Fruit fly (Drosophila melanogaster): ENCODE data around the gene CG44000.

The CG44000 gene

DNA sequence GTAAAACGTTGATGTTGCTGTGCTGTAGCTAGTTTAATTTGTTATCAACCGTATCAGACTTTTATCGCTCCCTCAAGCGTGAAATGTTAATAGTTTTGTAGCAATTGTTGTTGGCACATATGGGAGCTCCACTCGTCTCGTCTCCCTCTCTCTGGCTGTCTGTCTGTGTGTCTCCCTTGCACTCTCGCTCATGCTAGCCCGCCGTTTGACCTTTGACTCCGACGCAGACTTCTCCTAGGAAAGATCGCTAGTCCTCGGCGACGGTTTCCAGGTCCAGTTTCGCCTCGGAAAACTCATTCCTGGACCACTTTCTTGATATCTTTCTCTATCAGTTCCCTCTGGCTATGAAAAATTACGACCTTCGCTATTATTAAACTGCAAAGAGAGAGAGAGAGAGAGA lies 36.1 kb downstream of the CG44000 start:
- TF ChIP-seq br (GFP tag; optimal IDR thresholded peaks at IDR 0.05): no peak
- TF ChIP-seq N (GFP tag; optimal IDR thresholded peaks at IDR 0.05): no peak
- no peak for TF ChIP-seq rgr (GFP tag; optimal IDR thresholded peaks at IDR 0.05)
- TF ChIP-seq Hr78 (GFP tag; optimal IDR thresholded peaks at IDR 0.05): no peak
- TF ChIP-seq CrebA (GFP tag; optimal IDR thresholded peaks at IDR 0.05; ENCODE audit: borderline replicate concordance): no peak
- TF ChIP-seq Hr83 (GFP tag; optimal IDR thresholded peaks at IDR 0.05; ENCODE audit: poor library complexity, severe bottlenecking): no peak
- TF ChIP-seq woc (GFP tag; optimal IDR thresholded peaks at IDR 0.05): no peak
- no peak for TF ChIP-seq Rel (GFP tag; optimal IDR thresholded peaks at IDR 0.05)
- TF ChIP-seq Rel (tag; optimal IDR thresholded peaks at IDR 0.05): no peak
- TF ChIP-seq Hnf4 (GFP tag; optimal IDR thresholded peaks at IDR 0.05): no peak
- no peak for TF ChIP-seq tai (GFP tag; optimal IDR thresholded peaks at IDR 0.05)
- TF ChIP-seq Myc (optimal IDR thresholded peaks at IDR 0.05): no peak
- no peak for TF ChIP-seq foxo (GFP tag; optimal IDR thresholded peaks at IDR 0.05)
- no peak for TF ChIP-seq sage (GFP tag; optimal IDR thresholded peaks at IDR 0.05)
- no peak for TF ChIP-seq OdsH (GFP tag; optimal IDR thresholded peaks at IDR 0.05)
- no peak for TF ChIP-seq psq (GFP tag; optimal IDR thresholded peaks at IDR 0.05)
- no peak for TF ChIP-seq Sp1 (GFP tag; optimal IDR thresholded peaks at IDR 0.05)
- TF ChIP-seq Abd-B (GFP tag; optimal IDR thresholded peaks at IDR 0.05): no peak
- no peak for TF ChIP-seq Vsx2 (GFP tag; optimal IDR thresholded peaks at IDR 0.05; ENCODE audit: partially characterized antibody)
- TF ChIP-seq usp (GFP tag; optimal IDR thresholded peaks at IDR 0.05): no peak

DNA sequence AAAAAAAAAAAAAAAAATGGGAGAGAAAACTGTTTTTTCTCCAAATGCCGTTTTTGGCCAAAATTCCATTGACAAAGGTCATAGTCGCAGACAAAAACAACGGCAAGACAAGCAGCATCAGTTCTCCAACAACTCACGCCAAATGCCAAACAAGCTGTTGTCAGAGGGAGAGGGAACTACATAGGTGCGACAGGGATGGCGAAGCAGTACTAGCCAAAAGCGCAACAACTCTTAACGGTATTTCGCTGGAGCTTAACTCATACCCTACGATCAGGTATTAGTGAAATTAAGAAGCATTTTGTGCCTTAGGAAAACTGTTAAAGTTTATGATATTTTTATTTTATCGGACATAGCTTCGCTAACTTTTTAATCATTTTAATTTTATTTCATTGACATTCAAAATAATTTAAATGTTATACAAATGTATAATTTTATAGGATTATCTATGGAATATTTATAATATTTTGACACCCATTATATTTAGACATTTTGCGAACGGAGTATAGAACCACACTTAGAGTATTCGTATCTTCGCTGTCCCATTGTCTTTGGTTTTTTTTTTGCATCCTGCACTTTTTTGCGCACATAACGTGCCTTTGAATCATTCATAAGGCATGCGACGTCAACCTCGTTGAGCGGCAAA lies 37.3 kb downstream of the CG44000 start:
- TF ChIP-seq N (GFP tag; optimal IDR thresholded peaks at IDR 0.05) (no peak), dsf (GFP tag; optimal IDR thresholded peaks at IDR 0.05; ENCODE audit: borderline replicate concordance) (no peak), jim (GFP tag; optimal IDR thresholded peaks at IDR 0.05) (no peak), sage (GFP tag; optimal IDR thresholded peaks at IDR 0.05) (no peak), Hr83 (GFP tag; optimal IDR thresholded peaks at IDR 0.05; ENCODE audit: poor library complexity, severe bottlenecking) (no peak), Vsx2 (GFP tag; optimal IDR thresholded peaks at IDR 0.05; ENCODE audit: partially characterized antibody) (no peak), Hnf4 (GFP tag; optimal IDR thresholded peaks at IDR 0.05) (no peak), Abd-B (GFP tag; optimal IDR thresholded peaks at IDR 0.05) (no peak), Dfd (GFP tag; optimal IDR thresholded peaks at IDR 0.05) (no peak), lola (GFP tag; optimal IDR thresholded peaks at IDR 0.05) (no peak), Myc (optimal IDR thresholded peaks at IDR 0.05) (no peak), fru (GFP tag; optimal IDR thresholded peaks at IDR 0.05) (no peak), CG9705 (GFP tag; optimal IDR thresholded peaks at IDR 0.05) (no peak), OdsH (GFP tag; optimal IDR thresholded peaks at IDR 0.05) (no peak), Mio (GFP tag; optimal IDR thresholded peaks at IDR 0.05) (no peak), Dif (GFP tag; optimal IDR thresholded peaks at IDR 0.05; ENCODE audit: partially characterized antibody) (no peak), psq (GFP tag; optimal IDR thresholded peaks at IDR 0.05) (no peak), Rel (GFP tag; optimal IDR thresholded peaks at IDR 0.05) (no peak), Rel (tag; optimal IDR thresholded peaks at IDR 0.05) (no peak)

DNA sequence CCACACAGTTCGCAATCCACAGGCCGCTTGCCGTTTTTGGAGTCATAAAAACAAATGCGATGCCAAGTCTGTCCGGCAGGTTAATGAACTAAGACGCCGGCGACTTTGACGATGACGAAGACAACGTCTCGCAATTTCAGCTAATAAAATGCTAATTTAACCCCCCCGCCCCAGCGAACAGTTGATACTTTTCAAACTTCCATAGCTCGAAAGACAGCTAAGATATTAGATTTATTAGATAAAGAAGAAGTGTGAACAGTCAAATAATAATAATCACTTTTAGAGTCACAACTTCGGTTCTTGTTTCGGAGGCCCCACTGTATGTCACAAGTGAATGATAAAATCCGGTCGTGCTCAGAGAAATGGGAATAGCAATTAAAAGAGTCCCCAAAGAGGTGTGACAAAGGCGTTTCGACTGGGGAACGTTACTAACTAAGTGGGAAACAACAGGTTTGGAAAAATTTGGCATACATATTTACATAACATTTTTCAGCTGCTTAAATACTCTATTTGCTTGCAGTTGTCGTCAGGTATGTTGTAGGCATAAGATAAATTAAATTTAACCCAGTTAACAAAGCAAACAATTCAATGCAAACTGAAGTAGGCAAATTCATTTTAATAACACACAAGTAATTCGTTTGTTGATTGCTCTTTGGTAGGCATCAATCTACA lies 41.7 kb downstream of the CG44000 start:
- peak; percentile 25 for TF ChIP-seq rgr (GFP tag; optimal IDR thresholded peaks at IDR 0.05)
- TF ChIP-seq Abd-B (GFP tag; optimal IDR thresholded peaks at IDR 0.05): no peak
- no peak for TF ChIP-seq sage (GFP tag; optimal IDR thresholded peaks at IDR 0.05)
- peak; percentile 63 for TF ChIP-seq OdsH (GFP tag; optimal IDR thresholded peaks at IDR 0.05)
- TF ChIP-seq Rel (GFP tag; optimal IDR thresholded peaks at IDR 0.05): no peak
- TF ChIP-seq Rel (tag; optimal IDR thresholded peaks at IDR 0.05): no peak
- TF ChIP-seq Vsx2 (GFP tag; optimal IDR thresholded peaks at IDR 0.05; ENCODE audit: partially characterized antibody): no peak
- peak; percentile 64 for TF ChIP-seq br (GFP tag; optimal IDR thresholded peaks at IDR 0.05)
- TF ChIP-seq lola (GFP tag; optimal IDR thresholded peaks at IDR 0.05): no peak
- TF ChIP-seq Mio (GFP tag; optimal IDR thresholded peaks at IDR 0.05): no peak
- TF ChIP-seq dsf (GFP tag; optimal IDR thresholded peaks at IDR 0.05; ENCODE audit: borderline replicate concordance): peak; percentile 5
- no peak for TF ChIP-seq brk (GFP tag; optimal IDR thresholded peaks at IDR 0.05)
- TF ChIP-seq CG32264 (GFP tag; optimal IDR thresholded peaks at IDR 0.05): no peak
- TF ChIP-seq tai (GFP tag; optimal IDR thresholded peaks at IDR 0.05): peak; percentile 57
- TF ChIP-seq sv (GFP tag; optimal IDR thresholded peaks at IDR 0.05): no peak
- no peak for TF ChIP-seq Hr83 (GFP tag; optimal IDR thresholded peaks at IDR 0.05; ENCODE audit: poor library complexity, severe bottlenecking)
- TF ChIP-seq usp (GFP tag; optimal IDR thresholded peaks at IDR 0.05): no peak
- peak; percentile 44 for TF ChIP-seq Hnf4 (GFP tag; optimal IDR thresholded peaks at IDR 0.05)
- no peak for TF ChIP-seq CrebA (GFP tag; optimal IDR thresholded peaks at IDR 0.05; ENCODE audit: borderline replicate concordance)
- peak; percentile 71 for TF ChIP-seq fru (GFP tag; optimal IDR thresholded peaks at IDR 0.05)
- TF ChIP-seq Myc (optimal IDR thresholded peaks at IDR 0.05): no peak
- TF ChIP-seq N (GFP tag; optimal IDR thresholded peaks at IDR 0.05): no peak
- TF ChIP-seq CG9705 (GFP tag; optimal IDR thresholded peaks at IDR 0.05): no peak
- no peak for TF ChIP-seq dmrt93B (GFP tag; optimal IDR thresholded peaks at IDR 0.05)
- TF ChIP-seq Hr78 (GFP tag; optimal IDR thresholded peaks at IDR 0.05): no peak
- peak in 1 of 2 experiments; percentile 56 for TF ChIP-seq foxo (GFP tag; optimal IDR thresholded peaks at IDR 0.05)
- TF ChIP-seq pan (optimal IDR thresholded peaks at IDR 0.05): no peak
- peak; percentile 16 for TF ChIP-seq woc (GFP tag; optimal IDR thresholded peaks at IDR 0.05)
- peak; percentile 78 for TF ChIP-seq ey (GFP tag; optimal IDR thresholded peaks at IDR 0.05)
- TF ChIP-seq jim (GFP tag; optimal IDR thresholded peaks at IDR 0.05): no peak
- peak; percentile 48 for TF ChIP-seq Jra (GFP tag; optimal IDR thresholded peaks at IDR 0.05)
- peak; percentile 28 for TF ChIP-seq psq (GFP tag; optimal IDR thresholded peaks at IDR 0.05)
- peak; percentile 6 for TF ChIP-seq GATAd (GFP tag; optimal IDR thresholded peaks at IDR 0.05)
- TF ChIP-seq Dif (GFP tag; optimal IDR thresholded peaks at IDR 0.05; ENCODE audit: partially characterized antibody): no peak
- peak; percentile 52 for TF ChIP-seq HLH106 (tag; optimal IDR thresholded peaks at IDR 0.05)
- TF ChIP-seq h (GFP tag; optimal IDR thresholded peaks at IDR 0.05): peak; percentile 51
- TF ChIP-seq Dfd (GFP tag; optimal IDR thresholded peaks at IDR 0.05): no peak
